Fruit fly (Drosophila melanogaster) whole organism, embryonic: ENCODE results near the gene amrt.

ENCODE experiments used
- Atf-2 ChIP-seq: fragments of 200-800 bp; sonication (Bioruptor generic); optimal IDR thresholded peaks from 2 replicates; lab custom pipeline; 2016; ENCODE audit warnings: missing biosample characterization, missing genetic modification characterization
- Awh ChIP-seq: fragments of 200-800 bp; sonication (Bioruptor generic); IDR thresholded peaks from 2 replicates; pipeline ENCODE4, ENCODE4 v1.3.6; 2022; ENCODE audit warnings: missing biosample characterization, missing genetic modification characterization
- BEAF-32 ChIP-seq: fragments of 200-800 bp; sonication (Bioruptor generic); optimal IDR thresholded peaks from 3 replicates; lab custom pipeline; 2017; ENCODE audit warnings: missing biosample characterization, missing genetic modification characterization, mild to moderate bottlenecking, moderate library complexity, missing genetic modification reagents
- Bgb ChIP-seq: fragments of 200-800 bp; sonication (Bioruptor generic); IDR thresholded peaks from 2 replicates; pipeline ENCODE4 v1.3.6; 2022; ENCODE audit warnings: missing biosample characterization, missing genetic modification characterization; ENCODE audit not compliant: partially characterized antibody
- CG13287 ChIP-seq: fragments of 200-800 bp; sonication (Bioruptor generic); IDR thresholded peaks from 2 replicates; pipeline ENCODE4 v1.3.6; 2022; ENCODE audit warnings: missing biosample characterization, missing genetic modification characterization; ENCODE audit not compliant: partially characterized antibody
- CG13624 ChIP-seq: fragments of 200-800 bp; sonication (Bioruptor generic); optimal IDR thresholded peaks from 2 replicates; lab custom pipeline; 2016; ENCODE audit warnings: missing biosample characterization, missing genetic modification characterization
- CG15479 ChIP-seq: fragments of 200-800 bp; sonication (Bioruptor generic); optimal IDR thresholded peaks from 3 replicates; lab custom pipeline; 2019; ENCODE audit warnings: missing biosample characterization, mild to moderate bottlenecking, missing genetic modification characterization, moderate library complexity
- CG16813 ChIP-seq: fragments of 200-800 bp; sonication (Bioruptor generic); IDR thresholded peaks from 3 replicates; pipeline ENCODE4 v1.3.6; 2022; ENCODE audit warnings: missing biosample characterization, missing genetic modification characterization; ENCODE audit not compliant: partially characterized antibody
- CG17361 ChIP-seq: fragments of 200-800 bp; sonication (Bioruptor generic); IDR thresholded peaks from 3 replicates; pipeline ENCODE4 v1.3.6; 2022; ENCODE audit warnings: missing biosample characterization, missing genetic modification characterization
- CG18764 ChIP-seq: fragments of 200-800 bp; sonication (Bioruptor generic); optimal IDR thresholded peaks from 3 replicates; lab custom pipeline; 2016; ENCODE audit warnings: missing biosample characterization, missing genetic modification characterization
- CG2116 ChIP-seq: fragments of 200-800 bp; sonication (Bioruptor generic); optimal IDR thresholded peaks from 3 replicates; lab custom pipeline; 2018; ENCODE audit warnings: missing biosample characterization, mild to moderate bottlenecking, missing genetic modification characterization
- CG34224 ChIP-seq: fragments of 200-800 bp; sonication (Bioruptor generic); IDR thresholded peaks from 3 replicates; pipeline ENCODE4 v1.3.6; 2022; ENCODE audit warnings: missing biosample characterization, missing genetic modification characterization; ENCODE audit not compliant: partially characterized antibody
- CG3726 ChIP-seq: fragments of 200-800 bp; sonication (Bioruptor generic); IDR thresholded peaks from 3 replicates; pipeline ENCODE4, ENCODE4 v1.3.6; 2022; ENCODE audit warnings: missing biosample characterization, missing genetic modification characterization
- CG42726 ChIP-seq: fragments of 200-800 bp; sonication (Bioruptor generic); IDR thresholded peaks from 2 replicates; pipeline ENCODE4 v1.3.6; 2022; ENCODE audit warnings: missing biosample characterization, missing genetic modification characterization; ENCODE audit not compliant: partially characterized antibody
- CG6765 ChIP-seq: fragments of 200-800 bp; sonication (Bioruptor generic); optimal IDR thresholded peaks from 3 replicates; lab custom pipeline; 2017; ENCODE audit warnings: missing biosample characterization, mild to moderate bottlenecking, missing genetic modification characterization
- CG6791 ChIP-seq: fragments of 200-800 bp; sonication (Bioruptor generic); IDR thresholded peaks from 3 replicates; pipeline ENCODE4 v1.3.6; 2022; ENCODE audit warnings: missing biosample characterization, missing genetic modification characterization; ENCODE audit not compliant: partially characterized antibody
- CG7357 ChIP-seq: fragments of 200-800 bp; sonication (Bioruptor generic); IDR thresholded peaks from 3 replicates; pipeline ENCODE4 v1.3.6; 2022; ENCODE audit warnings: missing biosample characterization, missing genetic modification characterization
- CG7963 ChIP-seq: fragments of 200-800 bp; sonication (Bioruptor generic); IDR thresholded peaks from 3 replicates; pipeline ENCODE4 v1.3.6; 2022; ENCODE audit warnings: missing biosample characterization, missing genetic modification characterization; ENCODE audit not compliant: partially characterized antibody
- CG9609 ChIP-seq: fragments of 200-800 bp; sonication (Bioruptor generic); optimal IDR thresholded peaks from 3 replicates; lab custom pipeline; 2016; ENCODE audit warnings: missing biosample characterization, missing genetic modification characterization
- Dll ChIP-seq: fragments of 200-800 bp; sonication (Bioruptor generic); IDR thresholded peaks from 4 replicates; pipeline ENCODE4 v1.3.6; 2022; ENCODE audit warnings: missing biosample characterization, missing genetic modification characterization; ENCODE audit not compliant: partially characterized antibody
- Dp ChIP-seq: fragments of 200-800 bp; sonication (Bioruptor generic); optimal IDR thresholded peaks from 2 replicates; lab custom pipeline; 2018; ENCODE audit warnings: missing biosample characterization, mild to moderate bottlenecking, missing genetic modification characterization, moderate library complexity
- Dref ChIP-seq: fragments of 200-800 bp; sonication (Bioruptor generic); IDR thresholded peaks from 2 replicates; pipeline ENCODE4 v1.3.6; 2022; ENCODE audit warnings: missing biosample characterization, missing genetic modification characterization
- E2f2 ChIP-seq: fragments of 200-800 bp; sonication (Bioruptor generic); IDR thresholded peaks from 2 replicates; pipeline ENCODE4 v1.3.6; 2022; ENCODE audit warnings: missing biosample characterization, missing genetic modification characterization
- HLH4C ChIP-seq: fragments of 200-800 bp; sonication (Bioruptor generic); IDR thresholded peaks from 3 replicates; pipeline ENCODE4 v1.3.6; 2022; ENCODE audit warnings: missing biosample characterization, missing genetic modification characterization; ENCODE audit not compliant: partially characterized antibody
- Kr ChIP-seq: fragments of 200-800 bp; sonication (Bioruptor generic); optimal IDR thresholded peaks from 2 replicates; lab custom pipeline; 2017; ENCODE audit warnings: missing biosample characterization, mild to moderate bottlenecking, missing genetic modification characterization
- MBD-R2 ChIP-seq: fragments of 200-800 bp; sonication (Bioruptor generic); IDR thresholded peaks from 2 replicates; pipeline ENCODE4 v1.3.6; 2022; ENCODE audit warnings: missing biosample characterization, missing genetic modification characterization
- Mrtf ChIP-seq: fragments of 200-800 bp; sonication (Bioruptor generic); IDR thresholded peaks from 3 replicates; pipeline ENCODE4 v1.3.6; 2022; ENCODE audit warnings: missing biosample characterization, missing genetic modification characterization
- Myb ChIP-seq: fragments of 200-800 bp; sonication (Bioruptor generic); optimal IDR thresholded peaks from 2 replicates; lab custom pipeline; 2016; ENCODE audit warnings: missing biosample characterization, missing genetic modification characterization
- Opbp ChIP-seq: fragments of 200-800 bp; sonication (Bioruptor generic); IDR thresholded peaks from 3 replicates; pipeline ENCODE4 v1.3.6; 2022; ENCODE audit warnings: missing biosample characterization, missing genetic modification characterization; ENCODE audit not compliant: partially characterized antibody
- Pdp1 ChIP-seq, 2 experiments: fragments of 200-800 bp; sonication (Bioruptor generic); optimal IDR thresholded peaks; 3 replicates each; lab custom pipeline; 2016; ENCODE audit warnings: missing biosample characterization in 2 of 2, missing genetic modification characterization in 2 of 2, mild to moderate bottlenecking in 1 of 2, moderate library complexity in 1 of 2
- Sry-δ ChIP-seq: fragments of 200-800 bp; sonication (Bioruptor generic); optimal IDR thresholded peaks from 2 replicates; lab custom pipeline; 2016; ENCODE audit warnings: missing biosample characterization, missing genetic modification characterization
- amos ChIP-seq: fragments of 200-800 bp; sonication (Bioruptor generic); IDR thresholded peaks from 2 replicates; pipeline ENCODE4 v1.3.6; 2022; ENCODE audit warnings: missing biosample characterization, missing genetic modification characterization; ENCODE audit not compliant: partially characterized antibody
- ato ChIP-seq: fragments of 200-800 bp; sonication (Bioruptor generic); IDR thresholded peaks from 2 replicates; pipeline ENCODE4 v1.3.6; 2022; ENCODE audit warnings: missing biosample characterization, missing genetic modification characterization; ENCODE audit not compliant: partially characterized antibody
- bbx ChIP-seq: fragments of 200-800 bp; sonication (Bioruptor generic); IDR thresholded peaks from 2 replicates; pipeline ENCODE4 v1.3.6; 2022; ENCODE audit warnings: missing biosample characterization, missing genetic modification characterization; ENCODE audit not compliant: partially characterized antibody
- ci ChIP-seq: fragments of 200-800 bp; sonication (Bioruptor generic); IDR thresholded peaks from 3 replicates; pipeline ENCODE4 v1.3.6; 2022; ENCODE audit warnings: missing biosample characterization, missing genetic modification characterization
- gce ChIP-seq: fragments of 200-800 bp; sonication (Bioruptor generic); IDR thresholded peaks from 3 replicates; pipeline ENCODE4 v1.3.6; 2022; ENCODE audit warnings: missing biosample characterization, missing genetic modification characterization
- hbn ChIP-seq: fragments of 200-800 bp; sonication (Bioruptor generic); IDR thresholded peaks from 2 replicates; pipeline ENCODE4 v1.3.6; 2022; ENCODE audit warnings: missing biosample characterization, missing genetic modification characterization; ENCODE audit not compliant: partially characterized antibody
- insv ChIP-seq, 2 experiments: fragments of 200-800 bp; sonication (Bioruptor generic); optimal IDR thresholded peaks; 3 replicates each; lab custom pipeline; 2016 to 2018; ENCODE audit warnings: missing biosample characterization in 2 of 2, missing genetic modification characterization in 2 of 2
- jumu ChIP-seq: fragments of 200-800 bp; sonication (Bioruptor generic); optimal IDR thresholded peaks from 3 replicates; lab custom pipeline; 2016; ENCODE audit warnings: missing biosample characterization, missing genetic modification characterization
- lilli ChIP-seq: fragments of 200-800 bp; sonication (Bioruptor generic); optimal IDR thresholded peaks from 3 replicates; lab custom pipeline; 2016; ENCODE audit warnings: missing biosample characterization, missing genetic modification characterization
- pho ChIP-seq: fragments of 200-800 bp; sonication (Bioruptor generic); optimal IDR thresholded peaks from 2 replicates; lab custom pipeline; 2016; ENCODE audit warnings: missing biosample characterization, missing genetic modification characterization
- stwl ChIP-seq: fragments of 200-800 bp; sonication (Bioruptor generic); optimal IDR thresholded peaks from 3 replicates; lab custom pipeline; 2018; ENCODE audit warnings: missing biosample characterization, mild to moderate bottlenecking, missing genetic modification characterization, moderate library complexity
- sug ChIP-seq: fragments of 200-800 bp; optimal IDR thresholded peaks from 2 replicates; lab custom pipeline; 2019; ENCODE audit warnings: missing biosample characterization, mild to moderate bottlenecking, missing genetic modification characterization, moderate library complexity
- tna ChIP-seq: fragments of 200-800 bp; sonication (Bioruptor generic); IDR thresholded peaks from 2 replicates; pipeline ENCODE4 v1.3.6; 2022; ENCODE audit warnings: missing biosample characterization, missing genetic modification characterization; ENCODE audit not compliant: partially characterized antibody
- unc-4 ChIP-seq: fragments of 200-800 bp; sonication (Bioruptor generic); IDR thresholded peaks from 2 replicates; pipeline ENCODE4 v1.3.6; 2022; ENCODE audit warnings: missing biosample characterization, missing genetic modification characterization; ENCODE audit not compliant: partially characterized antibody
- zen2 ChIP-seq: fragments of 200-800 bp; sonication (Bioruptor generic); IDR thresholded peaks from 3 replicates; pipeline ENCODE4 v1.3.6; 2022; ENCODE audit warnings: missing biosample characterization, missing genetic modification characterization; ENCODE audit not compliant: partially characterized antibody

amrt gene

dm6 chrX:13736174-13736482 is 46.1 kb upstream of the amrt start, which contains the start of gene g (continued):
- TF ChIP-seq CG18764 (GFP tag; lab: Kevin White, UChicago) (no peak), CG17361 (GFP tag; lab: Robert Waterston, UW) (no peak)

dm6 chrX:13737939-13738338 is 44.3 kb upstream of the amrt start, which contains the start of gene CG11134:
CG11134 (plus strand) TSS chrX:13737942.
- TF ChIP-seq CG13624 (GFP tag; lab: Kevin White, UChicago) (no peak), Bgb (GFP tag; lab: Robert Waterston, UW) (peak; percentile 39; the same call in 1 of the 2 replicates), Sry-δ (GFP tag; lab: Kevin White, UChicago) (peak; percentile 33), ato (GFP tag; lab: Robert Waterston, UW) (0 out of 2 replicates have a peak, but pooled peaks have one; percentile 23), MBD-R2 (GFP tag; lab: Robert Waterston, UW) (peak; percentile 33), Dp (peak; percentile 57), jumu (GFP tag; lab: Kevin White, UChicago) (no peak), sug (tag; lab: Kevin White, UChicago) (peak; percentile 18), CG3726 (GFP tag; lab: Robert Waterston, UW) (no peak), tna (GFP tag; lab: Robert Waterston, UW) (peak; percentile 58), ci (GFP tag; lab: Robert Waterston, UW) (no peak), CG9609 (no peak), Opbp (GFP tag; lab: Robert Waterston, UW) (peak; percentile 40; the same call in 1 of the 3 replicates), insv (GFP tag; optimal IDR thresholded peaks at IDR 0.05; lab: Kevin White, UChicago) (peak in 1 of 2 experiments; percentile 83), Pdp1 (GFP tag; optimal IDR thresholded peaks at IDR 0.05; lab: Kevin White, UChicago) (peak in 1 of 2 experiments; percentile 15), CG13287 (GFP tag; lab: Robert Waterston, UW) (peak; percentile 43; the same call in 1 of the 2 replicates), CG6791 (GFP tag; lab: Robert Waterston, UW) (peak; percentile 33; the same call in 1 of the 3 replicates), CG34224 (GFP tag; lab: Robert Waterston, UW) (peak; percentile 43; the same call in 1 of the 3 replicates), CG16813 (peak; percentile 47; the same call in 1 of the 3 replicates), unc-4 (0 out of 2 replicates have a peak, but pooled peaks have one; percentile 26), Atf-2 (no peak), BEAF-32 (GFP tag; lab: Kevin White, UChicago) (peak; percentile 45), stwl (tag; lab: Kevin White, UChicago) (peak; percentile 26), Myb (GFP tag; lab: Kevin White, UChicago) (peak; percentile 61), bbx (GFP tag; lab: Robert Waterston, UW) (peak; percentile 60; the same call in 1 of the 2 replicates), CG15479 (GFP tag; lab: Kevin White, UChicago) (peak; percentile 52), Dref (GFP tag; lab: Robert Waterston, UW) (peak; percentile 64), lilli (no peak), Mrtf (GFP tag; lab: Robert Waterston, UW) (no peak), zen2 (GFP tag; lab: Robert Waterston, UW) (0 out of 3 replicates have a peak, but pooled peaks have one; percentile 43), pho (GFP tag; lab: Kevin White, UChicago) (no peak), HLH4C (GFP tag; lab: Robert Waterston, UW) (peak; percentile 60; the same call in 2 of the 3 replicates), CG7963 (GFP tag; lab: Robert Waterston, UW) (peak; percentile 38; the same call in 1 of the 3 replicates), amos (GFP tag; lab: Robert Waterston, UW) (peak; percentile 44; the same call in 1 of the 2 replicates), CG42726 (GFP tag; lab: Robert Waterston, UW) (no peak), Dll (GFP tag; lab: Robert Waterston, UW) (0 out of 4 replicates have a peak, but pooled peaks have one; percentile 51), Kr (GFP tag; lab: Kevin White, UChicago) (no peak), CG2116 (GFP tag; lab: Kevin White, UChicago) (peak; percentile 84), CG6765 (GFP tag; lab: Kevin White, UChicago) (no peak), Awh (GFP tag; lab: Robert Waterston, UW) (no peak), E2f2 (peak; percentile 69), CG7357 (GFP tag; lab: Robert Waterston, UW) (no peak), gce (GFP tag; lab: Robert Waterston, UW) (no peak), hbn (GFP tag; lab: Robert Waterston, UW) (peak; percentile 14; the same call in 1 of the 2 replicates)
